Worm (Caenorhabditis elegans) whole organism, L1 larva: ENCODE results near the gene gbh-2.

Experiments
- C16A3.4 ChIP-seq: fragments of 150-350 bp; optimal IDR thresholded peaks from 2 replicates; lab custom pipeline; 2014; ENCODE audit warnings: missing biosample characterization, missing genetic modification characterization
- aha-1 ChIP-seq: fragments of 150-350 bp; optimal IDR thresholded peaks from 2 replicates; lab custom pipeline; 2014; ENCODE audit warnings: missing biosample characterization, missing genetic modification characterization
- alr-1 ChIP-seq: fragments of 200-800 bp; sonication (Bioruptor generic); optimal IDR thresholded peaks from 2 replicates; lab custom pipeline; 2018; ENCODE audit warnings: borderline replicate concordance, mild to moderate bottlenecking, missing genetic modification characterization, missing compliant biosample characterization
- aly-2 ChIP-seq: fragments of 150-350 bp; optimal IDR thresholded peaks from 2 replicates; lab custom pipeline; 2014; ENCODE audit warnings: missing biosample characterization, missing genetic modification characterization
- ama-1 ChIP-seq: fragments of 150-350 bp; optimal IDR thresholded peaks from 2 replicates; lab custom pipeline; 2014
- ceh-8 ChIP-seq: fragments of 200-800 bp; sonication (Bioruptor generic); optimal IDR thresholded peaks from 2 replicates; lab custom pipeline; 2018; ENCODE audit warnings: mild to moderate bottlenecking, missing genetic modification characterization, moderate library complexity, missing compliant biosample characterization
- ceh-90 ChIP-seq: sonication (generic microtip); optimal IDR thresholded peaks from 2 replicates; lab custom pipeline; 2016; ENCODE audit warnings: missing genetic modification characterization, missing compliant biosample characterization
- dsc-1 ChIP-seq: sonication (generic microtip); optimal IDR thresholded peaks from 2 replicates; lab custom pipeline; 2016; ENCODE audit warnings: mild to moderate bottlenecking, missing genetic modification characterization, missing compliant biosample characterization
- egl-27 ChIP-seq, 2 experiments: fragments of 150-350 bp in 1 of 2; sonication (generic microtip); optimal IDR thresholded peaks; 3 replicates each; lab custom pipeline; 2017 to 2018; ENCODE audit warnings: missing biosample characterization in 2 of 2, missing genetic modification characterization in 2 of 2, missing genetic modification reagents in 2 of 2
- elt-2 ChIP-seq: sonication (generic microtip); optimal IDR thresholded peaks from 2 replicates; lab custom pipeline; 2016; ENCODE audit warnings: missing genetic modification characterization, mild to moderate bottlenecking, inconsistent platforms, missing compliant biosample characterization, missing genetic modification reagents
- ets-5 ChIP-seq: fragments of 200-800 bp; sonication (Bioruptor generic); IDR thresholded peaks from 2 replicates; pipeline ENCODE4 v1.3.6; 2022; ENCODE audit warnings: missing genetic modification characterization, missing compliant biosample characterization
- fkh-10 ChIP-seq: sonication (generic microtip); optimal IDR thresholded peaks from 2 replicates; lab custom pipeline; 2017; ENCODE audit warnings: missing biosample characterization, missing genetic modification reagents, missing genetic modification characterization
- lin-13 ChIP-seq: fragments of 150-350 bp; optimal IDR thresholded peaks from 2 replicates; lab custom pipeline; 2014; ENCODE audit warnings: missing biosample characterization, missing genetic modification reagents, missing genetic modification characterization
- lin-14 ChIP-seq: fragments of 200-800 bp; sonication (Bioruptor generic); optimal IDR thresholded peaks from 2 replicates; lab custom pipeline; 2018; ENCODE audit warnings: mild to moderate bottlenecking, missing genetic modification characterization, moderate library complexity, missing compliant biosample characterization
- lin-35 ChIP-seq, 2 experiments: fragments of 150-350 bp; optimal IDR thresholded peaks; 2 replicates each; lab custom pipeline; 2014; ENCODE audit warnings: missing biosample characterization in 2 of 2, missing genetic modification characterization in 2 of 2, missing genetic modification reagents in 2 of 2
- lir-3 ChIP-seq: sonication (generic microtip); optimal IDR thresholded peaks from 2 replicates; lab custom pipeline; 2016; ENCODE audit warnings: mild to moderate bottlenecking, missing genetic modification characterization, moderate library complexity, missing compliant biosample characterization; ENCODE audit not compliant: poor library complexity
- lsy-2 ChIP-seq, 2 experiments: fragments of 150-350 bp; optimal IDR thresholded peaks; 2 replicates each; lab custom pipeline; 2014; ENCODE audit warnings: missing biosample characterization in 2 of 2, missing genetic modification characterization in 2 of 2
- mab-9 ChIP-seq: fragments of 200-800 bp; sonication (Bioruptor generic); IDR thresholded peaks from 2 replicates; pipeline ENCODE4 v1.3.6; 2022; ENCODE audit warnings: missing genetic modification reagents, missing genetic modification characterization, missing compliant biosample characterization
- nhr-19 ChIP-seq: fragments of 200-800 bp; sonication (Bioruptor generic); conservative IDR thresholded peaks from 2 replicates; pipeline ENCODE4 v1.3.6; 2022; ENCODE audit warnings: missing genetic modification characterization, missing compliant biosample characterization
- nhr-20 ChIP-seq: sonication (generic microtip); optimal IDR thresholded peaks from 2 replicates; lab custom pipeline; 2016; ENCODE audit warnings: mild to moderate bottlenecking, missing genetic modification characterization, missing compliant biosample characterization
- nhr-47 ChIP-seq: sonication (generic microtip); optimal IDR thresholded peaks from 2 replicates; lab custom pipeline; 2016; ENCODE audit warnings: mild to moderate bottlenecking, missing genetic modification characterization, moderate library complexity, missing compliant biosample characterization
- nhr-71 ChIP-seq: sonication (generic microtip); optimal IDR thresholded peaks from 2 replicates; lab custom pipeline; 2016; ENCODE audit warnings: mild to moderate bottlenecking, missing genetic modification characterization, moderate library complexity, missing compliant biosample characterization
- nhr-85 ChIP-seq: sonication (generic microtip); peaks from one replicate; lab custom pipeline; 2016; ENCODE audit warnings: missing genetic modification characterization, inconsistent platforms, missing compliant biosample characterization
- nhr-90 ChIP-seq: sonication (generic microtip); optimal IDR thresholded peaks from 2 replicates; lab custom pipeline; 2016; ENCODE audit warnings: mild to moderate bottlenecking, missing genetic modification characterization, missing compliant biosample characterization; ENCODE audit not compliant: poor library complexity
- pag-3 ChIP-seq: sonication (generic microtip); optimal IDR thresholded peaks from 2 replicates; lab custom pipeline; 2017; ENCODE audit warnings: missing genetic modification characterization, mild to moderate bottlenecking, missing compliant biosample characterization, antibody characterized with exemption, borderline replicate concordance; ENCODE audit not compliant: insufficient read depth
- pax-3 ChIP-seq: fragments of 200-800 bp; sonication (Bioruptor generic); optimal IDR thresholded peaks from 2 replicates; lab custom pipeline; 2018; ENCODE audit warnings: mild to moderate bottlenecking, missing genetic modification characterization, moderate library complexity, missing compliant biosample characterization
- rnt-1 ChIP-seq: sonication (generic microtip); optimal IDR thresholded peaks from 2 replicates; lab custom pipeline; 2016; ENCODE audit warnings: mild to moderate bottlenecking, missing genetic modification characterization, moderate library complexity, missing compliant biosample characterization
- snpc-4 ChIP-seq: fragments of 150-350 bp; optimal IDR thresholded peaks from 2 replicates; lab custom pipeline; 2014; ENCODE audit warnings: missing biosample characterization, missing genetic modification characterization
- snu-23 ChIP-seq: sonication (generic microtip); optimal IDR thresholded peaks from 2 replicates; lab custom pipeline; 2016; ENCODE audit warnings: missing genetic modification characterization, missing compliant biosample characterization
- sptf-1 ChIP-seq: fragments of 150-350 bp; optimal IDR thresholded peaks from 2 replicates; lab custom pipeline; 2014; ENCODE audit warnings: missing biosample characterization, missing genetic modification characterization
- sup-37 ChIP-seq: fragments of 200-800 bp; sonication (Bioruptor generic); optimal IDR thresholded peaks from 2 replicates; lab custom pipeline; 2018; ENCODE audit warnings: mild to moderate bottlenecking, missing genetic modification characterization, missing compliant biosample characterization
- tbx-2 ChIP-seq: sonication (generic microtip); optimal IDR thresholded peaks from 2 replicates; lab custom pipeline; 2016; ENCODE audit warnings: missing genetic modification characterization, missing compliant biosample characterization
- unc-62 ChIP-seq: fragments of 150-350 bp; optimal IDR thresholded peaks from 2 replicates; lab custom pipeline; 2014; ENCODE audit warnings: missing biosample characterization, missing genetic modification reagents, missing genetic modification characterization
- unc-98 ChIP-seq: fragments of 200-800 bp; sonication (Bioruptor generic); IDR thresholded peaks from 2 replicates; pipeline ENCODE4 v1.3.6; 2022; ENCODE audit warnings: missing genetic modification characterization, missing compliant biosample characterization
- vab-15 ChIP-seq: sonication (generic microtip); optimal IDR thresholded peaks from 2 replicates; lab custom pipeline; 2017; ENCODE audit warnings: missing genotype, mild to moderate bottlenecking, missing genetic modification characterization, missing compliant biosample characterization
- xbp-1 ChIP-seq: sonication (generic microtip); optimal IDR thresholded peaks from 2 replicates; lab custom pipeline; 2016; ENCODE audit warnings: missing genetic modification characterization, missing compliant biosample characterization
- ztf-11 ChIP-seq, 2 experiments: sonication (generic microtip); optimal IDR thresholded peaks; 2 replicates each; lab custom pipeline; 2016 to 2017; ENCODE audit warnings: missing genetic modification characterization in 2 of 2, missing biosample characterization in 1 of 2, missing compliant biosample characterization in 1 of 2

Gene gbh-2

ce11 chrII:8499021-8499420, 13.3 kb downstream of the gbh-2 start (continued):
- TF ChIP-seq nhr-85 (tag; lab: Kevin White, UChicago) (no peak), tbx-2 (tag; lab: Kevin White, UChicago) (peak; percentile 13), lin-14 (GFP tag; lab: Kevin White, UChicago) (peak; percentile 78), nhr-20 (tag; lab: Kevin White, UChicago) (peak; percentile 31), fkh-10 (GFP tag; lab: Kevin White, UChicago) (no peak), nhr-71 (peak; percentile 73), nhr-19 (GFP tag; lab: Robert Waterston, UW) (peak; percentile 41), ztf-11 (tag; optimal IDR thresholded peaks at IDR 0.05; lab: Kevin White, UChicago) (no peak), rnt-1 (tag; lab: Kevin White, UChicago) (peak; percentile 74), snu-23 (GFP tag; lab: Kevin White, UChicago) (peak; percentile 56), nhr-47 (tag; lab: Kevin White, UChicago) (peak; percentile 0), lir-3 (no peak), lin-13 (GFP tag; lab: Kevin White, UChicago) (no peak), mab-9 (GFP tag; lab: Robert Waterston, UW) (no peak), aly-2 (tag; lab: Kevin White, UChicago) (no peak), sup-37 (no peak), dsc-1 (tag; lab: Kevin White, UChicago) (peak; percentile 8), ceh-90 (no peak), sptf-1 (tag; lab: Kevin White, UChicago) (no peak), ama-1 (no peak), pax-3 (no peak), unc-62 (GFP tag; lab: Kevin White, UChicago) (no peak)

DNA sequence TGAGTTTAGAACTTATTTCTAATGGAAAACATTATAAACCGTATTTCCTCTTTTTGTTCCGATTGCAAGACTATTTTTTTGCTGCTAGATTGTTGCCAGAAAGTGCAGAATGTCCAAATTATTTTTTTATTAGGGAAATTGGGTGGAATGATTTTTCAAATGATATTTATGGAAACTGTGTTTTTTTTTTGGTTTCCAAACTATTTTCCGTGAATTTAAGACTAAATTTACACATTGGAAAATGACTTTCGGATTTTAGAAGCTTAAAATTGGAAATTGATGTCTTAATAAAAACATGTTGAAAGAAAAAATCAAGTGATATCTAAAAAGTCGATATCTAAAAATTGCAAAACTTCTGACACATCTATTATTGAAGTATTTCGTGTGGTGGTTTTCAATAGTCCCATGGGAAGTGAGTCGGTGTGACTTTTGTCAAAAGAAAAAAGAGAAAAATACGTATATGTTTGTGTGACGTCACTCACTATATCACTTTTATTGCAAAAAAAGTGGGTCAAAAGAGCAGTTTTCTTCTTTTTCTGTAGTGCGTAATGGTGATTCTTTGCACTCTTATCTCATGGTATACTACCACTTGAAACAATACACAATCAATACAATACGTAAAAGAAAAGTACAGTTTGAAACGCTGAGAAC, 18.5 kb downstream of the gbh-2 start:
- peak; percentile 58 for TF ChIP-seq lin-14 (GFP tag; lab: Kevin White, UChicago)
- TF ChIP-seq aha-1 (tag; lab: Kevin White, UChicago): no peak
- peak; percentile 23 for TF ChIP-seq nhr-71
- TF ChIP-seq lsy-2 (tag; optimal IDR thresholded peaks at IDR 0.05; lab: Kevin White, UChicago): peak in 1 of 2 experiments; percentile 13

- TF ChIP-seq lin-35 (GFP tag; optimal IDR thresholded peaks at IDR 0.05; lab: Kevin White, UChicago) (no peak), elt-2 (tag; lab: Kevin White, UChicago) (peak; percentile 14), ets-5 (GFP tag; lab: Robert Waterston, UW) (no peak)
Observed at ce11 chrII:8506759-8507158, 21.1 kb downstream of the gbh-2 start.

DNA sequence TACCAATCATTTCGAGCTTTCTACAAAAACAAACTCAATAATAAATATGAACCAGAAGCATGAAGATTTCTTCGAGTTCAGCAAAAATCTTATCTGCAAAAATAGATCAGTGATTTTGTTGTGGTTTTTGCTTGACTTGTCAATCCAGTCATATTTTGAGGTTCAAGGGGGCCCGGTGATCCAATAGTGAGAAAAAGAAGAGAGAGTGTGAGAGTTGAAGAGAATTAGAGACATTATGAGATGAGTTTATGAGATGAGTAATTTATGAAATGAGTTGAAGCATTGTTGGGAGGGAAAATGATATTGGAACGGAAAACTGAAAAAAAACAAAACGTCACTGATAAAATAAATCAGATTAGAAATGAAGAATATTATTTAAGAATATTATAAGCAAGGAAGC, 23.3 kb downstream of the gbh-2 start, which contains the start of gene T13H5.1:
Gene T13H5.1 (minus strand): TSS at position 101 of the 400 bp plus-strand sequence.
- TF ChIP-seq vab-15: no peak
- TF ChIP-seq pag-3: no peak
- no peak for TF ChIP-seq snpc-4 (tag; lab: Kevin White, UChicago)
- no peak for TF ChIP-seq xbp-1 (tag; lab: Kevin White, UChicago)
- no peak for TF ChIP-seq egl-27 (tag; optimal IDR thresholded peaks at IDR 0.05; lab: Kevin White, UChicago)
- TF ChIP-seq nhr-20 (tag; lab: Kevin White, UChicago): no peak
- no peak for TF ChIP-seq nhr-90 (tag; lab: Kevin White, UChicago)
- TF ChIP-seq C16A3.4 (tag; lab: Kevin White, UChicago): no peak
- no peak for TF ChIP-seq alr-1 (tag; lab: Kevin White, UChicago)
- TF ChIP-seq aly-2 (tag; lab: Kevin White, UChicago): no peak
- no peak for TF ChIP-seq ceh-8 (GFP tag; lab: Kevin White, UChicago)
- no peak for TF ChIP-seq ceh-90
- no peak for TF ChIP-seq unc-98 (GFP tag; lab: Robert Waterston, UW)
